Worm (Caenorhabditis elegans) whole organism, young adult: ENCODE data around the gene C14B1.12.

ENCODE experiments used
- gei-17 ChIP-seq: fragments of 200-800 bp; sonication (Bioruptor generic); optimal IDR thresholded peaks from 2 replicates; lab custom pipeline; 2018; ENCODE audit warnings: mild to moderate bottlenecking, missing genetic modification characterization, missing compliant biosample characterization
- unc-130 ChIP-seq: sonication (generic microtip); optimal IDR thresholded peaks from 2 replicates; lab custom pipeline; 2016; ENCODE audit warnings: missing genetic modification reagents, missing genetic modification characterization, missing compliant biosample characterization

- no peak for TF ChIP-seq gei-17
- TF ChIP-seq unc-130 (GFP tag; lab: Kevin White, UChicago): no peak
These were observed 11.6 kb downstream of the C14B1.12 start, which contains the start of gene nrde-1 for ce11 chrIII:3713163-3713562.
